Worm (Caenorhabditis elegans) whole organism, L1 larva: ENCODE results near the gene amt-3.

ENCODE experiments used
- F16B12.6 ChIP-seq: fragments of 150-350 bp; optimal IDR thresholded peaks from 2 replicates; lab custom pipeline; 2014; ENCODE audit warnings: missing biosample characterization, missing genetic modification characterization
- alr-1 ChIP-seq: fragments of 200-800 bp; sonication (Bioruptor generic); optimal IDR thresholded peaks from 2 replicates; lab custom pipeline; 2018; ENCODE audit warnings: borderline replicate concordance, mild to moderate bottlenecking, missing genetic modification characterization, missing compliant biosample characterization
- aly-2 ChIP-seq: fragments of 150-350 bp; optimal IDR thresholded peaks from 2 replicates; lab custom pipeline; 2014; ENCODE audit warnings: missing biosample characterization, missing genetic modification characterization
- ceh-63 ChIP-seq: fragments of 200-800 bp; sonication (Bioruptor generic); optimal IDR thresholded peaks from 2 replicates; lab custom pipeline; 2018; ENCODE audit warnings: mild to moderate bottlenecking, missing genetic modification characterization, missing compliant biosample characterization
- ceh-8 ChIP-seq: fragments of 200-800 bp; sonication (Bioruptor generic); optimal IDR thresholded peaks from 2 replicates; lab custom pipeline; 2018; ENCODE audit warnings: mild to moderate bottlenecking, missing genetic modification characterization, moderate library complexity, missing compliant biosample characterization
- ceh-82 ChIP-seq, 3 experiments: fragments of 150-350 bp in 1 of 3; sonication (generic microtip) in 2 of 3; optimal IDR thresholded peaks; 2 replicates each; lab custom pipeline; 2014 to 2017; ENCODE audit warnings: missing biosample characterization in 3 of 3, missing genetic modification characterization in 3 of 3
- dsc-1 ChIP-seq: sonication (generic microtip); optimal IDR thresholded peaks from 2 replicates; lab custom pipeline; 2016; ENCODE audit warnings: mild to moderate bottlenecking, missing genetic modification characterization, missing compliant biosample characterization
- efl-3 ChIP-seq: fragments of 200-800 bp; sonication (Bioruptor generic); optimal IDR thresholded peaks from 2 replicates; lab custom pipeline; 2018; ENCODE audit warnings: mild to moderate bottlenecking, missing genetic modification characterization, missing compliant biosample characterization
- egl-13 ChIP-seq: sonication (generic microtip); optimal IDR thresholded peaks from 2 replicates; lab custom pipeline; 2016; ENCODE audit warnings: missing genotype, missing genetic modification reagents, missing genetic modification characterization, missing compliant biosample characterization
- egl-27 ChIP-seq, 2 experiments: fragments of 150-350 bp in 1 of 2; sonication (generic microtip); optimal IDR thresholded peaks; 3 replicates each; lab custom pipeline; 2017 to 2018; ENCODE audit warnings: missing biosample characterization in 2 of 2, missing genetic modification characterization in 2 of 2, missing genetic modification reagents in 2 of 2
- elt-2 ChIP-seq: sonication (generic microtip); optimal IDR thresholded peaks from 2 replicates; lab custom pipeline; 2016; ENCODE audit warnings: missing genetic modification characterization, mild to moderate bottlenecking, inconsistent platforms, missing compliant biosample characterization, missing genetic modification reagents
- elt-3 ChIP-seq, 6 experiments: fragments of 150-350 bp in 1 of 6; sonication (generic microtip); optimal IDR thresholded peaks; 2 replicates each; lab custom pipeline; 2017 to 2018; ENCODE audit warnings: missing biosample characterization in 6 of 6, missing genetic modification characterization in 6 of 6, inconsistent platforms in 1 of 6
- ets-5 ChIP-seq: fragments of 200-800 bp; sonication (Bioruptor generic); IDR thresholded peaks from 2 replicates; pipeline ENCODE4 v1.3.6; 2022; ENCODE audit warnings: missing genetic modification characterization, missing compliant biosample characterization
- fos-1 ChIP-seq: fragments of 150-350 bp; optimal IDR thresholded peaks from 2 replicates; lab custom pipeline; 2014; ENCODE audit warnings: missing biosample characterization, missing genetic modification characterization
- grh-1 ChIP-seq: fragments of 200-800 bp; sonication (Bioruptor generic); IDR thresholded peaks from 2 replicates; pipeline ENCODE4 v1.3.6; 2022; ENCODE audit warnings: missing genetic modification reagents, missing genetic modification characterization, missing compliant biosample characterization
- hlh-17 ChIP-seq: fragments of 200-800 bp; sonication (Bioruptor generic); optimal IDR thresholded peaks from 2 replicates; lab custom pipeline; 2018; ENCODE audit warnings: missing genetic modification characterization, mild to moderate bottlenecking, missing compliant biosample characterization, moderate library complexity, borderline replicate concordance
- hpl-2 ChIP-seq: fragments of 150-350 bp; optimal IDR thresholded peaks from 2 replicates; lab custom pipeline; 2014; ENCODE audit warnings: missing biosample characterization, missing genetic modification reagents, missing genetic modification characterization
- jun-1 ChIP-seq: fragments of 150-350 bp; optimal IDR thresholded peaks from 2 replicates; lab custom pipeline; 2014; ENCODE audit warnings: missing biosample characterization, missing genetic modification reagents, missing genetic modification characterization
- lin-13 ChIP-seq: fragments of 150-350 bp; optimal IDR thresholded peaks from 2 replicates; lab custom pipeline; 2014; ENCODE audit warnings: missing biosample characterization, missing genetic modification reagents, missing genetic modification characterization
- lin-14 ChIP-seq: fragments of 200-800 bp; sonication (Bioruptor generic); optimal IDR thresholded peaks from 2 replicates; lab custom pipeline; 2018; ENCODE audit warnings: mild to moderate bottlenecking, missing genetic modification characterization, moderate library complexity, missing compliant biosample characterization
- lin-15B ChIP-seq: fragments of 150-350 bp; sonication (generic microtip); optimal IDR thresholded peaks from 3 replicates; lab custom pipeline; 2014; ENCODE audit warnings: missing biosample characterization, missing genetic modification characterization
- lin-35 ChIP-seq, 2 experiments: fragments of 150-350 bp; optimal IDR thresholded peaks; 2 replicates each; lab custom pipeline; 2014; ENCODE audit warnings: missing biosample characterization in 2 of 2, missing genetic modification characterization in 2 of 2, missing genetic modification reagents in 2 of 2
- lsy-2 ChIP-seq, 2 experiments: fragments of 150-350 bp; optimal IDR thresholded peaks; 2 replicates each; lab custom pipeline; 2014; ENCODE audit warnings: missing biosample characterization in 2 of 2, missing genetic modification characterization in 2 of 2
- mab-9 ChIP-seq: fragments of 200-800 bp; sonication (Bioruptor generic); IDR thresholded peaks from 2 replicates; pipeline ENCODE4 v1.3.6; 2022; ENCODE audit warnings: missing genetic modification reagents, missing genetic modification characterization, missing compliant biosample characterization
- mdl-1 ChIP-seq, 2 experiments: fragments of 150-350 bp; optimal IDR thresholded peaks; 2 replicates each; lab custom pipeline; 2014 to 2017; ENCODE audit warnings: missing biosample characterization in 2 of 2, missing genetic modification characterization in 2 of 2, inconsistent platforms in 1 of 2
- nhr-11 ChIP-seq: fragments of 150-350 bp; optimal IDR thresholded peaks from 2 replicates; lab custom pipeline; 2014; ENCODE audit warnings: missing biosample characterization, missing genetic modification characterization
- nhr-12 ChIP-seq: sonication (generic microtip); optimal IDR thresholded peaks from 2 replicates; lab custom pipeline; 2017; ENCODE audit warnings: missing biosample characterization, missing genetic modification characterization
- nhr-20 ChIP-seq: sonication (generic microtip); optimal IDR thresholded peaks from 2 replicates; lab custom pipeline; 2016; ENCODE audit warnings: mild to moderate bottlenecking, missing genetic modification characterization, missing compliant biosample characterization
- nhr-47 ChIP-seq: sonication (generic microtip); optimal IDR thresholded peaks from 2 replicates; lab custom pipeline; 2016; ENCODE audit warnings: mild to moderate bottlenecking, missing genetic modification characterization, moderate library complexity, missing compliant biosample characterization
- nhr-71 ChIP-seq: sonication (generic microtip); optimal IDR thresholded peaks from 2 replicates; lab custom pipeline; 2016; ENCODE audit warnings: mild to moderate bottlenecking, missing genetic modification characterization, moderate library complexity, missing compliant biosample characterization
- nhr-84 ChIP-seq: sonication (generic microtip); optimal IDR thresholded peaks from 2 replicates; lab custom pipeline; 2017; ENCODE audit warnings: missing biosample characterization, missing genetic modification characterization
- nhr-85 ChIP-seq: sonication (generic microtip); peaks from one replicate; lab custom pipeline; 2016; ENCODE audit warnings: missing genetic modification characterization, inconsistent platforms, missing compliant biosample characterization
- nhr-90 ChIP-seq: sonication (generic microtip); optimal IDR thresholded peaks from 2 replicates; lab custom pipeline; 2016; ENCODE audit warnings: mild to moderate bottlenecking, missing genetic modification characterization, missing compliant biosample characterization; ENCODE audit not compliant: poor library complexity
- pax-3 ChIP-seq: fragments of 200-800 bp; sonication (Bioruptor generic); optimal IDR thresholded peaks from 2 replicates; lab custom pipeline; 2018; ENCODE audit warnings: mild to moderate bottlenecking, missing genetic modification characterization, moderate library complexity, missing compliant biosample characterization
- skn-1 ChIP-seq: fragments of 150-350 bp; optimal IDR thresholded peaks from 2 replicates; lab custom pipeline; 2014; ENCODE audit warnings: missing biosample characterization, missing genetic modification characterization
- snpc-4 ChIP-seq: fragments of 150-350 bp; optimal IDR thresholded peaks from 2 replicates; lab custom pipeline; 2014; ENCODE audit warnings: missing biosample characterization, missing genetic modification characterization
- sox-4 ChIP-seq: sonication (generic microtip); optimal IDR thresholded peaks from 2 replicates; lab custom pipeline; 2016; ENCODE audit warnings: missing genetic modification characterization, missing compliant biosample characterization
- sup-37 ChIP-seq: fragments of 200-800 bp; sonication (Bioruptor generic); optimal IDR thresholded peaks from 2 replicates; lab custom pipeline; 2018; ENCODE audit warnings: mild to moderate bottlenecking, missing genetic modification characterization, missing compliant biosample characterization
- tbx-2 ChIP-seq: sonication (generic microtip); optimal IDR thresholded peaks from 2 replicates; lab custom pipeline; 2016; ENCODE audit warnings: missing genetic modification characterization, missing compliant biosample characterization
- unc-130 ChIP-seq: fragments of 150-350 bp; optimal IDR thresholded peaks from 2 replicates; lab custom pipeline; 2017; ENCODE audit warnings: missing biosample characterization, missing genetic modification characterization, inconsistent platforms
- vab-15 ChIP-seq: sonication (generic microtip); optimal IDR thresholded peaks from 2 replicates; lab custom pipeline; 2017; ENCODE audit warnings: missing genotype, mild to moderate bottlenecking, missing genetic modification characterization, missing compliant biosample characterization
- zip-4 ChIP-seq: fragments of 200-800 bp; sonication (Bioruptor generic); optimal IDR thresholded peaks from 2 replicates; lab custom pipeline; 2018; ENCODE audit warnings: mild to moderate bottlenecking, missing genetic modification characterization, moderate library complexity, missing compliant biosample characterization
- ztf-4 ChIP-seq: fragments of 150-350 bp; optimal IDR thresholded peaks from 2 replicates; lab custom pipeline; 2014; ENCODE audit warnings: missing biosample characterization, missing genetic modification characterization

The amt-3 gene

DNA sequence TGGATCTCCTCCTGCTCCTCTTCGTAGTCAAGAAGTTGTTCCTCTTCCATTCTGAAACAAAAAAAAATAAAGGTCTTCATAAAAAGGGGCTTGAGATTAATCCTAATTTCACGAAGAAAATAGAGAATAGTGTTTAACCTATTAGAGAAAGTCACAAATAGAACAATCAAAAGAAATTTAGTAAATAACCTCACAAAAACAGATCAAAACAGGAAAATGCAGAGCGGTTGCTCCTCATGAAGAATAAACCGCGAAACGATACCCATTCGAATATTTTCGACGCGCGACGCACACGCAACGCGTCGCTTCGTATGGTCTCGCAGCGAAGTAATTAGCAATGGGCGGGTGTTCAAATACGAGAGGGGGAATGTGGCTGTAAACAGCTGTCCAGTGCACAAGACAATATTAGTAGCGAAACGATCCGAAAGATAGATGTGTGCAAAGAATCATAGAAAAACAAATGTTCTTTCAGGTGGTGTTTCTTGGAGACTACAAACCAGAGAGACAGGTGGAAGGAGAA lies 40.1 kb downstream of the amt-3 start, which contains the start of gene hel-1 (continued):
- peak; percentile 87 for TF ChIP-seq lin-14
- TF ChIP-seq nhr-20 = peak; percentile 87
- TF ChIP-seq vab-15 (tag; lab: Kevin White, UChicago) = peak; percentile 100
- peak; percentile 75 for TF ChIP-seq skn-1 (tag; lab: Kevin White, UChicago)
- peak; percentile 40 for TF ChIP-seq ceh-8 (GFP tag; lab: Kevin White, UChicago)
- TF ChIP-seq F16B12.6 (tag; lab: Kevin White, UChicago) = peak; percentile 63
- peak; percentile 82 for TF ChIP-seq lin-15B (tag; lab: Kevin White, UChicago)
- no peak for TF ChIP-seq sup-37 (GFP tag; lab: Kevin White, UChicago)
- TF ChIP-seq mdl-1 (tag; optimal IDR thresholded peaks at IDR 0.05; lab: Kevin White, UChicago) = peak in 1 of 2 experiments; percentile 81
- TF ChIP-seq zip-4 = peak; percentile 39
- no peak for TF ChIP-seq egl-27 (tag; optimal IDR thresholded peaks at IDR 0.05; lab: Kevin White, UChicago)
- peak; percentile 82 for TF ChIP-seq nhr-47 (tag; lab: Kevin White, UChicago)
- TF ChIP-seq fos-1 (tag; lab: Kevin White, UChicago) = peak; percentile 25
- peak; percentile 52 for TF ChIP-seq aly-2 (tag; lab: Kevin White, UChicago)
- no peak for TF ChIP-seq alr-1 (tag; lab: Kevin White, UChicago)
- peak; percentile 55 for TF ChIP-seq jun-1 (tag; lab: Kevin White, UChicago)
- TF ChIP-seq pax-3 (tag; lab: Kevin White, UChicago) = no peak
- TF ChIP-seq lsy-2 (tag; optimal IDR thresholded peaks at IDR 0.05; lab: Kevin White, UChicago) = peak; percentile 86 to 95
- TF ChIP-seq lin-35 (GFP tag; optimal IDR thresholded peaks at IDR 0.05; lab: Kevin White, UChicago) = peak; percentile 93 to 98
- peak; percentile 55; the same call in 1 of the 2 replicates for TF ChIP-seq grh-1 (GFP tag; lab: Robert Waterston, UW)
- TF ChIP-seq unc-130 (tag; lab: Kevin White, UChicago) = peak; percentile 65
- TF ChIP-seq nhr-11 (tag; lab: Kevin White, UChicago) = peak; percentile 57
- TF ChIP-seq elt-2 (tag; lab: Kevin White, UChicago) = peak; percentile 24
- TF ChIP-seq, all 84 proteins: peak for 54

DNA sequence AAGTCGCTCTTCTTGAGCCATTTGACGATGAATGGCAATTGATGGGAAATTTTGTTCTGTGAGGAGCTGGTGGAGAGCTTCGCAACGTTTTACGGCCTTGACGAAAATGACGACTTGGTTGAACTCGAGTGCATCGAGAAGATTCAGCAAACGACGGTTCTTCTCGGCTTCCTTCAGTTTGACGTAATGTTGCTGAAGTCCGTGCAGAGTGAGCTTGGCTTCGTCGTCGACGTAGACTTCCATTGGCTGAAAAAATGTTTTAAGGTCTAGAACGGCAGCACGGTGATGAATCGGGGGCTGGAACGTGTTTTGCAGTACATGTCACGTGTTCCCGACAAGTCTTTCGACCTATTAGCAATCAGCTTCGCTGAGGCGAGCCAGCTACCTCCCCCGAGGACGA lies 41.5 kb downstream of the amt-3 start:
- TF ChIP-seq mab-9 (GFP tag; lab: Robert Waterston, UW) (no peak), grh-1 (GFP tag; lab: Robert Waterston, UW) (no peak), ztf-4 (no peak)

DNA sequence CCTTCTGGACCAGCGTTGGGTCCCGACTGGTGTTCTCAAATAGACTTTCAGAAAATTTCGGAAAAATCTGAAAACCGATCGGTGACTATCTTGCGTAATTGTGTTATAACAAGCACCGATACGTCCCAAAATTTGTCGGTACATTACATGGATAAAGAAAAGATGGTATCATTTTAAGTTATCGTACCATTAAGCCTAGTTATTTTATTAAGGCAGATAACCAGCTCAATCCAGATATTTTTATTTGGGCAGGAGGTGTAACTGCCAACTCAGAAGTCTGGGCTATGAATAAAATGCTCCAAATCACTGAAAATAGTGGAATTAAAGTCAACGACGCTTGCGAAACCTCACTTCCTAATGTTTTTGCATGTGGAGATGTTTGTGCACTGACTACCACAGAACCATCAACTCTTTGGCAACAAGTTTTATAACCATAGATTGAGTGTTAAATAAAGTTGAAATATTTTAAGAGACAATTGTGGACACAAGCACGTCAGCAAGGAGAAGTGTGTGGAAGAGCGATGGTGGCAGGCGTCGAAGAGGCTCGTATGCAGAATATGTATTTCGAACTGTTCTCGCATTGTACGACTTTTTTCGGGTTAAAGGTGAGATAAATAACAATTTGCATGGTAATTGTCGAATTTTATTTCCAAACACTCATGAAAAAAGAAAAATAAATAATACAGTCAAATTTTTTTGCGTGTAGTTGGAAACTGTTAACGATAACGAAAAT lies 42.6 kb downstream of the amt-3 start:
- TF ChIP-seq nhr-47 (tag; lab: Kevin White, UChicago) (peak; percentile 5), nhr-84 (no peak), grh-1 (GFP tag; lab: Robert Waterston, UW) (no peak)

DNA sequence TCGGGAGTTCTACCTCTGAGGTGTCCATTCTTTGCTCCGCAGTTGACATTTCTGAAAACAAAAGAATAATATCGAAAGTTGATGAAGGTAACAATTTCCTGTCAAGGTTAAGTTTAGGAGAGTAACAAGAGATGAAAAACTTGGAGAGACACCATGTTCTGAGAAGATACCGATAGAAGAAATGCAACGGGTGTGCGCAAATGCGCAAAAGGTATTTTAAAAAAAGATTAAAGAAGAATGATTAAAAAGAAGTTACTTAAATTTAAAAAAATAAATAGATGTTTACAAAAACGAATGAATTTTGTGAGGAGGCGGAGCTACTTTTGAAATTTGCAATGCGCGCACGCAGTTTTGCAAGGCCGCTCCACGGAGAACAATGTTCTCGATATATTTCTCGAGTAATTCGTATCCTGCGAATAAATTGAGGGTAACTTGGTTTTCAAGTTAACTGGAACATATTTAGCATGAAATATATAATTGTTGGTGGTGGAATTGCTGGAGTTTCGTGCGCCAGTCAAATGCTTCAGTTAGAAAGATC lies 43.9 kb downstream of the amt-3 start, which contains the start of the genes ran-3 and C26D10.3:
TSS of gene ran-3 (minus strand) at position 51 of the 538 bp plus-strand sequence.
TSS of gene C26D10.3 (plus strand) at position 385 of the 538 bp plus-strand sequence.
- TF ChIP-seq snpc-4 (tag; lab: Kevin White, UChicago) (no peak), elt-3 (tag; optimal IDR thresholded peaks at IDR 0.05; lab: Kevin White, UChicago) (peak in 1 of 6 experiments; percentile 54), egl-13 (tag; lab: Kevin White, UChicago) (no peak), ets-5 (GFP tag; lab: Robert Waterston, UW) (no peak), nhr-12 (no peak), F16B12.6 (tag; lab: Kevin White, UChicago) (no peak), hlh-17 (GFP tag; lab: Kevin White, UChicago) (no peak), nhr-85 (tag; lab: Kevin White, UChicago) (peak; percentile 45), efl-3 (GFP tag; lab: Kevin White, UChicago) (no peak), lin-13 (peak; percentile 43), nhr-84 (no peak), nhr-90 (tag; lab: Kevin White, UChicago) (peak; percentile 3), nhr-47 (tag; lab: Kevin White, UChicago) (peak; percentile 57), ceh-63 (GFP tag; lab: Kevin White, UChicago) (no peak), tbx-2 (tag; lab: Kevin White, UChicago) (peak; percentile 46), sox-4 (no peak), hpl-2 (GFP tag; lab: Kevin White, UChicago) (no peak), ceh-82 (tag; optimal IDR thresholded peaks at IDR 0.05; lab: Kevin White, UChicago) (peak in 2 of 3 experiments; percentile 4 to 35), lsy-2 (tag; optimal IDR thresholded peaks at IDR 0.05; lab: Kevin White, UChicago) (peak; percentile 43 to 61), dsc-1 (tag; lab: Kevin White, UChicago) (no peak), nhr-71 (tag; lab: Kevin White, UChicago) (peak; percentile 67)
